Worm (Caenorhabditis elegans) whole organism, early embryonic: ENCODE data around the gene gst-24.

Source experiments
- B0310.2 ChIP-seq: sonication (generic microtip); optimal IDR thresholded peaks from 2 replicates; lab custom pipeline; 2016; ENCODE audit warnings: mild to moderate bottlenecking, missing genetic modification characterization, missing compliant biosample characterization
- F13C5.2 ChIP-seq: sonication (generic microtip); optimal IDR thresholded peaks from 2 replicates; lab custom pipeline; 2017; ENCODE audit warnings: mild to moderate bottlenecking, missing genetic modification characterization, inconsistent platforms, missing compliant biosample characterization
- aly-1 ChIP-seq: sonication (generic microtip); optimal IDR thresholded peaks from 2 replicates; lab custom pipeline; 2016; ENCODE audit warnings: missing genetic modification characterization, missing compliant biosample characterization
- ama-1 ChIP-seq: fragments of 150-350 bp; optimal IDR thresholded peaks from 2 replicates; lab custom pipeline; 2014
- ceh-13 ChIP-seq: fragments of 200-800 bp; sonication (Bioruptor generic); optimal IDR thresholded peaks from 2 replicates; lab custom pipeline; 2018; ENCODE audit warnings: mild to moderate bottlenecking, missing genetic modification characterization, missing compliant biosample characterization
- ceh-36 ChIP-seq: sonication (generic microtip); optimal IDR thresholded peaks from 2 replicates; lab custom pipeline; 2016; ENCODE audit warnings: missing genetic modification characterization, inconsistent platforms, missing compliant biosample characterization
- ets-7 ChIP-seq: sonication (generic microtip); optimal IDR thresholded peaks from 2 replicates; lab custom pipeline; 2016; ENCODE audit warnings: missing genotype, missing genetic modification characterization, missing compliant biosample characterization
- flt-1 ChIP-seq: fragments of 200-800 bp; sonication (Bioruptor generic); IDR thresholded peaks from 2 replicates; pipeline ENCODE4 v1.3.6; 2022; ENCODE audit warnings: missing genetic modification characterization, missing compliant biosample characterization
- hmbx-1 ChIP-seq: sonication (generic microtip); optimal IDR thresholded peaks from 2 replicates; lab custom pipeline; 2016; ENCODE audit warnings: mild to moderate bottlenecking, missing genetic modification characterization, missing compliant biosample characterization
- hmg-4 ChIP-seq: fragments of 200-800 bp; sonication (Bioruptor generic); optimal IDR thresholded peaks from 2 replicates; lab custom pipeline; 2018; ENCODE audit warnings: mild to moderate bottlenecking, missing genetic modification characterization, missing compliant biosample characterization
- hnd-1 ChIP-seq: sonication (generic microtip); optimal IDR thresholded peaks from 2 replicates; lab custom pipeline; 2016; ENCODE audit warnings: missing genetic modification characterization, missing compliant biosample characterization
- pes-1 ChIP-seq: fragments of 200-800 bp; sonication (Bioruptor generic); IDR thresholded peaks from 2 replicates; pipeline ENCODE4 v1.3.6; 2022; ENCODE audit warnings: missing genetic modification reagents, missing genetic modification characterization, missing compliant biosample characterization
- scrt-1 ChIP-seq: fragments of 200-800 bp; sonication (Bioruptor generic); IDR thresholded peaks from 2 replicates; pipeline ENCODE4 v1.3.6; 2022; ENCODE audit warnings: missing genetic modification characterization, missing compliant biosample characterization
- sea-1 ChIP-seq: fragments of 200-800 bp; sonication (Bioruptor generic); conservative IDR thresholded peaks from 2 replicates; pipeline ENCODE4 v1.3.6; 2022; ENCODE audit warnings: missing genetic modification characterization, missing compliant biosample characterization
- tbx-11 ChIP-seq: fragments of 200-800 bp; sonication (Bioruptor generic); IDR thresholded peaks from 2 replicates; pipeline ENCODE4 v1.3.6; 2022; ENCODE audit warnings: missing genetic modification characterization, missing compliant biosample characterization
- tbx-37 ChIP-seq: fragments of 200-800 bp; sonication (Bioruptor generic); conservative IDR thresholded peaks from 2 replicates; pipeline ENCODE4 v1.3.6; 2022; ENCODE audit warnings: missing genetic modification reagents, missing genetic modification characterization, missing compliant biosample characterization
- tra-4 ChIP-seq: sonication (generic microtip); optimal IDR thresholded peaks from 2 replicates; lab custom pipeline; 2017; ENCODE audit warnings: missing genetic modification characterization, missing compliant biosample characterization

Gene gst-24

DNA sequence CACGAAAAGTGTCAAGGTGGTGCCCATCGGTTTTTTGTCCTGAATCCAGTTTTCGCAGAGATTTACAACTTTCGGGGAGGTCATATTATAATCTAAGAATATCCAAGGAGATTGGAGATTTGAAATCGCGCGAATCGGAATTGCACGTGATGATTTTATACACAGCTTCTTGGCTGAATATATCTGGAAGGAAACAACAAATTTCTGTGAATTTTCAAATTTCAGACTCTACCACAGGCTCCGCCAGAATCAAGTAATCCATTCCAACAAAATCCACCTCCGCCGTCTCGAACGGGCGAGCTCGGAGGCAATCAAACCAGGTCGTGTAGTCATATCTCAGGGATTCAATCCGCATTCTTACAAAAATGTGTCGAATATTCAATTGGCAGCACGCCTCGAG lies 15.9 kb downstream of the gst-24 start:
- no peak for TF ChIP-seq hmg-4 (GFP tag; lab: Kevin White, UChicago)
- TF ChIP-seq ama-1 (lab: Kevin White, UChicago), result no peak
- no peak for TF ChIP-seq tbx-37 (GFP tag; lab: Robert Waterston, UW)
- no peak for TF ChIP-seq pes-1 (GFP tag; lab: Robert Waterston, UW)
- no peak for TF ChIP-seq scrt-1
- no peak for TF ChIP-seq F13C5.2 (tag; lab: Kevin White, UChicago)
- no peak for TF ChIP-seq B0310.2

- TF ChIP-seq ceh-36 (tag; lab: Kevin White, UChicago) (no peak), tra-4 (tag; lab: Kevin White, UChicago) (no peak), pes-1 (GFP tag; lab: Robert Waterston, UW) (no peak), sea-1 (GFP tag; lab: Robert Waterston, UW) (no peak), hnd-1 (tag; lab: Kevin White, UChicago) (no peak), ceh-13 (GFP tag; lab: Kevin White, UChicago) (no peak), tbx-37 (GFP tag; lab: Robert Waterston, UW) (no peak), aly-1 (no peak), ama-1 (lab: Kevin White, UChicago) (no peak), F13C5.2 (tag; lab: Kevin White, UChicago) (no peak), scrt-1 (no peak), hmg-4 (GFP tag; lab: Kevin White, UChicago) (no peak), flt-1 (no peak), tbx-11 (GFP tag; lab: Robert Waterston, UW) (no peak), ets-7 (tag; lab: Kevin White, UChicago) (no peak)
Observed at ce11 chrII:13593659-13594221, 17.4 kb downstream of the gst-24 start, which contains the start of gene clec-146. Gene clec-146 (minus strand): TSS chrII:13593774.

ce11 chrII:13590461-13590860 lies 20.7 kb downstream of the gst-24 start, which contains the start of gene clec-145:
Gene clec-145 (minus strand): TSS chrII:13590561.
- TF ChIP-seq tbx-11 (GFP tag; lab: Robert Waterston, UW) (no peak), tbx-37 (GFP tag; lab: Robert Waterston, UW) (no peak), ceh-36 (tag; lab: Kevin White, UChicago) (no peak), B0310.2 (no peak)

ce11 chrII:13585655-13586170 lies 25.5 kb downstream of the gst-24 start, which contains the start of gene Y48E1B.8:
Gene Y48E1B.8 (plus strand): TSS chrII:13585705.
- TF ChIP-seq scrt-1 (no peak), ets-7 (tag; lab: Kevin White, UChicago) (no peak), ceh-13 (GFP tag; lab: Kevin White, UChicago) (no peak), tra-4 (tag; lab: Kevin White, UChicago) (no peak), tbx-37 (GFP tag; lab: Robert Waterston, UW) (no peak), ama-1 (lab: Kevin White, UChicago) (no peak), B0310.2 (no peak), aly-1 (no peak), pes-1 (GFP tag; lab: Robert Waterston, UW) (no peak), flt-1 (no peak), sea-1 (GFP tag; lab: Robert Waterston, UW) (no peak), F13C5.2 (tag; lab: Kevin White, UChicago) (no peak), ceh-36 (tag; lab: Kevin White, UChicago) (no peak), tbx-11 (GFP tag; lab: Robert Waterston, UW) (no peak), hnd-1 (tag; lab: Kevin White, UChicago) (no peak)

- TF ChIP-seq tbx-11 (GFP tag; lab: Robert Waterston, UW) (no peak), sea-1 (GFP tag; lab: Robert Waterston, UW) (no peak), F13C5.2 (tag; lab: Kevin White, UChicago) (peak; percentile 48), pes-1 (GFP tag; lab: Robert Waterston, UW) (no peak), flt-1 (no peak), hmg-4 (GFP tag; lab: Kevin White, UChicago) (peak; percentile 28), tbx-37 (GFP tag; lab: Robert Waterston, UW) (no peak)
Observed at ce11 chrII:13575018-13575948, 35.9 kb downstream of the gst-24 start, which contains the start of the genes mrpl-37 and lin-38. Gene mrpl-37 (minus strand): TSS chrII:13575068. Gene lin-38 (plus strand): TSS chrII:13575925.

DNA sequence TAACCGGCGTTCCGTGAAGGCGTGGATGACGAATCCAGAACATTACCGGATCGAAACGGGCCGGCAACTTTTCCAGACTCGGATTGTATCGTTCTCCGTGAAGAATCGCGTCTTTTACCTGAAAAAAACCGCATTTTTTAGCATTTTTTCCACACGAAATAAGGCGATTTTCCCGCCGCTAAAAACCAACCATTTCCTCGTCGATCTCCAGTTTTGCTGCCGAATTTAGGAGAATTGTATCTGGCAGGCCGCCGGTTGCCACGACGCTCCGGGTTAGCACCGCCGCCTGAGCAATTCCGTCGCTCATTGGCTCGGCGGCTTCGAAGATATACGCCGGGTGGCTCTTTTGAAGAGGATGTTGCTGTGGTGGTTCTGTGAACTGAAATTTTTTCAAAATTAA lies 36.8 kb downstream of the gst-24 start:
- no peak for TF ChIP-seq hnd-1 (tag; lab: Kevin White, UChicago)
- TF ChIP-seq pes-1 (GFP tag; lab: Robert Waterston, UW), result no peak
- TF ChIP-seq F13C5.2 (tag; lab: Kevin White, UChicago), result no peak
- no peak for TF ChIP-seq hmbx-1 (tag; lab: Kevin White, UChicago)
- no peak for TF ChIP-seq tbx-37 (GFP tag; lab: Robert Waterston, UW)
- no peak for TF ChIP-seq B0310.2
- no peak for TF ChIP-seq tbx-11 (GFP tag; lab: Robert Waterston, UW)
- TF ChIP-seq tra-4 (tag; lab: Kevin White, UChicago), result no peak
- TF ChIP-seq ceh-13 (GFP tag; lab: Kevin White, UChicago), result no peak
- no peak for TF ChIP-seq ceh-36 (tag; lab: Kevin White, UChicago)
- no peak for TF ChIP-seq hmg-4 (GFP tag; lab: Kevin White, UChicago)
- TF ChIP-seq aly-1, result no peak
- no peak for TF ChIP-seq scrt-1
- TF ChIP-seq ets-7 (tag; lab: Kevin White, UChicago), result no peak
